Worm (Caenorhabditis elegans): ENCODE results near the gene gly-10.

- no peak for TF ChIP-seq R02D3.7 (tag; optimal IDR thresholded peaks at IDR 0.05)
- TF ChIP-seq snpc-4 (tag; optimal IDR thresholded peaks at IDR 0.05), result no peak
- no peak for TF ChIP-seq unc-62 (GFP tag; optimal IDR thresholded peaks at IDR 0.05)
- no peak for TF ChIP-seq ceh-82 (tag; optimal IDR thresholded peaks at IDR 0.05)
- no peak for TF ChIP-seq zag-1 (tag; optimal IDR thresholded peaks at IDR 0.05)
- no peak for TF ChIP-seq nhr-11 (tag; optimal IDR thresholded peaks at IDR 0.05)
- TF ChIP-seq nhr-21 (tag; optimal IDR thresholded peaks at IDR 0.05), result no peak
- no peak for TF ChIP-seq lin-11 (tag; optimal IDR thresholded peaks at IDR 0.05)
- no peak for TF ChIP-seq nhr-10 (tag; optimal IDR thresholded peaks at IDR 0.05)
- TF ChIP-seq ztf-11 (tag; optimal IDR thresholded peaks at IDR 0.05), result no peak
- TF ChIP-seq lin-39 (tag; optimal IDR thresholded peaks at IDR 0.05), result no peak
Observed at ce11 chrIV:13745409-13745808, 33.5 kb upstream of the gly-10 start, which contains the start of gene C47A4.5.
